Fruit fly (Drosophila melanogaster): Measurements from ENCODE around the gene PIG-Wa.
A peak's percentile ranks its signal among the peaks of the same experiment; 100 is the strongest.

PIG-Wa gene

DNA sequence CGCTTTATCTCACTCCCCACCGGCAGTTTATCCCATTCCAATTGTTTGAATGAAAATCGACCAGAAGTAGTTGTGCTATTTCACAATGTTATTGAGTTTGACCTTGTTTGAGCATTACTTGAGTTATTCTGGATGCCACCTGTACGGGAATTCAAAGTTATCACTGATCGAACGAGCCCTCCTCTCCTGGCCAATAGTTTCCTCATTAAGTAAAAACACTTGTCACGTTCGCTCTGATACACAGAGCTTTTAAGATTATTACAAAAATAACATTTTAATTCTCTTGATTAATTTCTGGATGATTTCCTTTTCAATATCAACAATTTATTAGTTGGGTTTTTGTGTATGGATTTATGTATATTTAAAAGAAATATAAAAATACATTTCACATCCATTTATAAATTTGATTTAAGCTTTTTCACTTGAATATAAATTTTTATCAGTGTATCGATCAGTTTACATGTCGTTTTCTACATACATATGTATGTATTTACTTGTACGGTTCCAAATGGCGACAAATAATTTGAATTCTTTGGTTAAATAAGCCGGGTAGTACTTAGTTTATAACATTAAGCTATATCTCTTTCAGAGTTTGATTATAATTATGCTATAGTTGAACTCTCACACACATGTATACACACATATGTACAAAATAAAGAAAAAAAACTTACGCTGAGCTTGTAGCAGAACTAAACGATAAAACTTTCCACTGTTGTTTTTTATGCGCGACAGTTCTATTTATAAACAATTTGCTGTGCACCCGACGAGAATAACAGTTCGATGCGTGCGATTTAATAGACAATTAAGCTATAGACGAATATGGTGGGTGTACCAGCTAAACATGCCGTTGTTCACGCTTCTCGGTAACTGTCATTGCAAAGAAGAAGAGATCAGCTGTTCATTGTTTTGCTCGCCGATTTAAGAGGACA, 8.9 kb upstream of the PIG-Wa start, which contains the start of the genes CG3609 and CG15390 (continued):
- TF ChIP-seq Ssrp (tag; optimal IDR thresholded peaks at IDR 0.05) (peak; percentile 45), CG12236 (GFP tag; optimal IDR thresholded peaks at IDR 0.05) (peak; percentile 62), lab (GFP tag; optimal IDR thresholded peaks at IDR 0.05) (peak; percentile 80), CG13296 (GFP tag; optimal IDR thresholded peaks at IDR 0.05) (peak; percentile 64), CG12104 (GFP tag; optimal IDR thresholded peaks at IDR 0.05) (peak; percentile 22), scrt (GFP tag; optimal IDR thresholded peaks at IDR 0.05) (peak; percentile 58), CG10654 (GFP tag; optimal IDR thresholded peaks at IDR 0.05) (peak; percentile 1), usp (GFP tag; optimal IDR thresholded peaks at IDR 0.05) (no peak), Myb (GFP tag; optimal IDR thresholded peaks at IDR 0.05) (peak; percentile 81), CG13123 (GFP tag; optimal IDR thresholded peaks at IDR 0.05) (peak; percentile 59), Oaz (GFP tag; IDR thresholded peaks at IDR 0.05) (peak; percentile 39), CG10565 (GFP tag; optimal IDR thresholded peaks at IDR 0.05) (no peak), CG3838 (GFP tag; optimal IDR thresholded peaks at IDR 0.05) (peak; percentile 9), CG1602 (GFP tag; optimal IDR thresholded peaks at IDR 0.05) (peak; percentile 57), CG15601 (tag; optimal IDR thresholded peaks at IDR 0.05) (peak; percentile 22), ttk (GFP tag; IDR thresholded peaks at IDR 0.05) (peak; percentile 57; the same call in 1 of the 2 replicates), Jarid2 (GFP tag; optimal IDR thresholded peaks at IDR 0.05) (no peak), CG12391 (tag; optimal IDR thresholded peaks at IDR 0.05) (peak; percentile 78), CG33557 (GFP tag; optimal IDR thresholded peaks at IDR 0.05) (peak; percentile 21), CG18764 (GFP tag; optimal IDR thresholded peaks at IDR 0.05) (peak; percentile 28), Abd-B (GFP tag; optimal IDR thresholded peaks at IDR 0.05) (peak; percentile 45), CG15479 (GFP tag; optimal IDR thresholded peaks at IDR 0.05) (no peak), pros (GFP tag; optimal IDR thresholded peaks at IDR 0.05) (no peak), mld (GFP tag; IDR thresholded peaks at IDR 0.05; ENCODE audit: partially characterized antibody) (no peak), CG12744 (GFP tag; optimal IDR thresholded peaks at IDR 0.05) (peak; percentile 86), CG14050 (GFP tag; IDR thresholded peaks at IDR 0.05) (peak; percentile 62), Bteb2 (GFP tag; optimal IDR thresholded peaks at IDR 0.05) (peak; percentile 87), HLH4C (GFP tag; IDR thresholded peaks at IDR 0.05; ENCODE audit: partially characterized antibody) (no peak), CG9437 (GFP tag; optimal IDR thresholded peaks at IDR 0.05) (peak; percentile 56), CG2712 (tag; optimal IDR thresholded peaks at IDR 0.05) (peak; percentile 64), tx (GFP tag; optimal IDR thresholded peaks at IDR 0.05) (peak; percentile 81), caup (GFP tag; optimal IDR thresholded peaks at IDR 0.05; ENCODE audit: severe bottlenecking) (peak; percentile 83), twi (tag; optimal IDR thresholded peaks at IDR 0.05) (peak; percentile 55), Lim3 (GFP tag; IDR thresholded peaks at IDR 0.05) (no peak), H15 (GFP tag; IDR thresholded peaks at IDR 0.05) (peak; percentile 74; the same call in 2 of the 3 replicates), danr (GFP tag; IDR thresholded peaks at IDR 0.05) (no peak), inv (GFP tag; IDR thresholded peaks at IDR 0.05; ENCODE audit: partially characterized antibody) (no peak), ac (GFP tag; optimal IDR thresholded peaks at IDR 0.05) (no peak), Atf-2 (GFP tag; optimal IDR thresholded peaks at IDR 0.05) (peak; percentile 80), CG16815 (GFP tag; optimal IDR thresholded peaks at IDR 0.05) (peak; percentile 48), CG31224 (GFP tag; IDR thresholded peaks at IDR 0.05) (peak; percentile 70), gcm2 (GFP tag; optimal IDR thresholded peaks at IDR 0.05) (peak; percentile 68), gcm (GFP tag; optimal IDR thresholded peaks at IDR 0.05) (peak; percentile 54), br (optimal IDR thresholded peaks at IDR 0.05) (no peak), phol (tag; optimal IDR thresholded peaks at IDR 0.05) (peak; percentile 46), Taf1 (GFP tag; IDR thresholded peaks at IDR 0.05) (peak; percentile 47), Eip74EF (GFP tag; optimal IDR thresholded peaks at IDR 0.05) (peak in 1 of 2 experiments; percentile 75), tap (tag; optimal IDR thresholded peaks at IDR 0.05) (no peak)
